Worm (Caenorhabditis elegans) whole organism, young adult: ENCODE results near the gene lelo-4.
A peak's percentile ranks its signal among the peaks of the same experiment; 100 is the strongest.
"Not testable (repeated sequence)": the region's sequence is repeated elsewhere in the genome, so short reads cannot be mapped to it uniquely, and the experiment has no call there.

ENCODE experiments used
- C06A6.2 ChIP-seq: fragments of 200-800 bp; sonication (Bioruptor generic); conservative IDR thresholded peaks from 2 replicates; pipeline ENCODE4 v1.3.6; 2022; ENCODE audit warnings: missing genetic modification characterization, missing compliant biosample characterization
- C17E4.6 ChIP-seq: fragments of 200-800 bp; sonication (Bioruptor generic); IDR thresholded peaks from 2 replicates; pipeline ENCODE4 v1.3.6; 2022; ENCODE audit warnings: missing genetic modification reagents, missing genetic modification characterization, missing compliant biosample characterization
- F22D6.2 ChIP-seq: sonication (generic microtip); optimal IDR thresholded peaks from 2 replicates; lab custom pipeline; 2016; ENCODE audit warnings: mild to moderate bottlenecking, missing genetic modification characterization, missing compliant biosample characterization
- F57A8.1 ChIP-seq: fragments of 200-800 bp; sonication (Bioruptor generic); optimal IDR thresholded peaks from 2 replicates; lab custom pipeline; 2018; ENCODE audit warnings: mild to moderate bottlenecking, missing genetic modification characterization, moderate library complexity, missing compliant biosample characterization
- K11D2.4 ChIP-seq: fragments of 200-800 bp; sonication (Bioruptor generic); IDR thresholded peaks from 2 replicates; pipeline ENCODE4 v1.3.6; 2022; ENCODE audit warnings: missing genetic modification reagents, missing genetic modification characterization, missing compliant biosample characterization
- Y53G8AR.9 ChIP-seq: fragments of 200-800 bp; sonication (Bioruptor generic); conservative IDR thresholded peaks from 2 replicates; pipeline ENCODE4 v1.3.6; 2022; ENCODE audit warnings: missing genetic modification reagents, missing genetic modification characterization, missing compliant biosample characterization
- Y67H2A.10 ChIP-seq: fragments of 200-800 bp; sonication (Bioruptor generic); conservative IDR thresholded peaks from 2 replicates; pipeline ENCODE4 v1.3.6; 2022; ENCODE audit warnings: missing genetic modification reagents, missing genetic modification characterization, missing compliant biosample characterization
- Y95B8A.8 ChIP-seq: fragments of 200-800 bp; sonication (Bioruptor generic); IDR thresholded peaks from 2 replicates; pipeline ENCODE4 v1.3.6; 2022; ENCODE audit warnings: missing genetic modification reagents, missing genetic modification characterization, missing compliant biosample characterization
- aptf-2 ChIP-seq: fragments of 200-800 bp; sonication (Bioruptor generic); conservative IDR thresholded peaks from 2 replicates; pipeline ENCODE4 v1.3.6; 2022; ENCODE audit warnings: missing genetic modification reagents, missing genetic modification characterization, missing compliant biosample characterization
- cebp-1 ChIP-seq, 2 experiments: fragments of 200-800 bp in 1 of 2; sonication (Bioruptor generic) in 1 of 2; sonication (generic microtip) in 1 of 2; IDR thresholded peaks in 1 of 2; optimal IDR thresholded peaks in 1 of 2; 2 replicates each; pipeline versions ENCODE4 v1.3.6 to Lab custom; 2017 to 2022; ENCODE audit warnings: missing compliant biosample characterization in 2 of 2, missing genetic modification characterization in 2 of 2, mild to moderate bottlenecking in 1 of 2, missing genetic modification reagents in 1 of 2, moderate library complexity in 1 of 2
- cebp-2 ChIP-seq: fragments of 200-800 bp; sonication (Bioruptor generic); IDR thresholded peaks from 2 replicates; pipeline ENCODE4 v1.3.6; 2022; ENCODE audit warnings: missing genetic modification characterization, missing compliant biosample characterization
- ceh-40 ChIP-seq: fragments of 200-800 bp; sonication (Bioruptor generic); IDR thresholded peaks from 2 replicates; pipeline ENCODE4 v1.3.6; 2022; ENCODE audit warnings: missing genetic modification characterization, missing compliant biosample characterization
- chd-7 ChIP-seq: sonication (generic microtip); optimal IDR thresholded peaks from 2 replicates; lab custom pipeline; 2016; ENCODE audit warnings: mild to moderate bottlenecking, missing genetic modification characterization, moderate library complexity, missing compliant biosample characterization
- dpl-1 ChIP-seq: fragments of 150-350 bp; optimal IDR thresholded peaks from 2 replicates; lab custom pipeline; 2014; ENCODE audit warnings: missing biosample characterization, missing genetic modification reagents, missing genetic modification characterization
- egrh-3 ChIP-seq: fragments of 200-800 bp; sonication (Bioruptor generic); IDR thresholded peaks from 2 replicates; pipeline ENCODE4 v1.3.6; 2022; ENCODE audit warnings: missing genetic modification reagents, missing genetic modification characterization, missing compliant biosample characterization
- hlh-12 ChIP-seq: sonication (generic microtip); optimal IDR thresholded peaks from 2 replicates; lab custom pipeline; 2016; ENCODE audit warnings: missing genetic modification characterization, missing compliant biosample characterization
- hsf-1 ChIP-seq: fragments of 200-800 bp; sonication (Bioruptor generic); IDR thresholded peaks from 2 replicates; pipeline ENCODE4 v1.3.6; 2022; ENCODE audit warnings: missing genetic modification reagents, missing genetic modification characterization, missing compliant biosample characterization
- lag-1 ChIP-seq: fragments of 200-800 bp; sonication (Bioruptor generic); IDR thresholded peaks from 2 replicates; pipeline ENCODE4 v1.3.6; 2022; ENCODE audit warnings: missing genetic modification reagents, missing genetic modification characterization, missing compliant biosample characterization
- lin-35 ChIP-seq, 3 experiments: fragments of 150-350 bp in 2 of 3; sonication (generic microtip) in 1 of 3; optimal IDR thresholded peaks; 2 replicates each; lab custom pipeline; 2014 to 2018; ENCODE audit warnings: missing biosample characterization in 3 of 3, missing genetic modification characterization in 3 of 3, missing genetic modification reagents in 3 of 3
- lir-1 ChIP-seq: fragments of 200-800 bp; sonication (Bioruptor generic); conservative IDR thresholded peaks from 2 replicates; pipeline ENCODE4 v1.3.6; 2022; ENCODE audit warnings: missing genetic modification reagents, missing genetic modification characterization, missing compliant biosample characterization
- mel-28 ChIP-seq: sonication (generic microtip); optimal IDR thresholded peaks from 2 replicates; lab custom pipeline; 2016; ENCODE audit warnings: borderline replicate concordance, mild to moderate bottlenecking, missing genetic modification characterization, missing compliant biosample characterization
- mes-4 ChIP-seq: sonication (generic microtip); optimal IDR thresholded peaks from 2 replicates; lab custom pipeline; 2016; ENCODE audit warnings: missing genotype, missing genetic modification characterization, missing compliant biosample characterization
- nfyb-1 ChIP-seq: fragments of 200-800 bp; sonication (Bioruptor generic); IDR thresholded peaks from 2 replicates; pipeline ENCODE4 v1.3.6; 2022; ENCODE audit warnings: missing genetic modification reagents, missing genetic modification characterization, missing compliant biosample characterization
- sdz-38 ChIP-seq: sonication (generic microtip); optimal IDR thresholded peaks from 2 replicates; lab custom pipeline; 2016; ENCODE audit warnings: missing genotype, missing genetic modification characterization, missing compliant biosample characterization
- snpc-1.1 ChIP-seq: sonication (generic microtip); optimal IDR thresholded peaks from 2 replicates; lab custom pipeline; 2017; ENCODE audit warnings: missing genetic modification characterization, mild to moderate bottlenecking, missing compliant biosample characterization, antibody characterized with exemption, moderate library complexity, missing genotype, missing genetic modification reagents; ENCODE audit not compliant: insufficient read depth
- snpc-4 ChIP-seq, 5 experiments: fragments of 150-350 bp in 1 of 5; sonication (generic microtip) in 4 of 5; optimal IDR thresholded peaks; 2 replicates each; lab custom pipeline; 2014 to 2018; ENCODE audit warnings: missing genetic modification characterization in 5 of 5, missing biosample characterization in 3 of 5, antibody characterized with exemption in 2 of 5, mild to moderate bottlenecking in 2 of 5, missing compliant biosample characterization in 2 of 5, missing genotype in 2 of 5, moderate library complexity in 2 of 5, missing genetic modification reagents in 1 of 5
- xnd-1 ChIP-seq: sonication (generic microtip); optimal IDR thresholded peaks from 2 replicates; lab custom pipeline; 2016; ENCODE audit warnings: missing genotype, missing genetic modification reagents, missing genetic modification characterization, missing compliant biosample characterization
- zfh-2 ChIP-seq: fragments of 200-800 bp; sonication (Bioruptor generic); conservative IDR thresholded peaks from 2 replicates; pipeline ENCODE4 v1.3.6; 2022; ENCODE audit warnings: missing genetic modification reagents, missing genetic modification characterization, missing compliant biosample characterization
- ztf-25 ChIP-seq: fragments of 200-800 bp; sonication (Bioruptor generic); IDR thresholded peaks from 2 replicates; pipeline ENCODE4 v1.3.6; 2022; ENCODE audit warnings: missing genetic modification reagents, missing genetic modification characterization, missing compliant biosample characterization
- ztf-26 ChIP-seq: sonication (generic microtip); optimal IDR thresholded peaks from 2 replicates; lab custom pipeline; 2017; ENCODE audit warnings: missing genetic modification characterization, missing compliant biosample characterization

The lelo-4 gene

DNA sequence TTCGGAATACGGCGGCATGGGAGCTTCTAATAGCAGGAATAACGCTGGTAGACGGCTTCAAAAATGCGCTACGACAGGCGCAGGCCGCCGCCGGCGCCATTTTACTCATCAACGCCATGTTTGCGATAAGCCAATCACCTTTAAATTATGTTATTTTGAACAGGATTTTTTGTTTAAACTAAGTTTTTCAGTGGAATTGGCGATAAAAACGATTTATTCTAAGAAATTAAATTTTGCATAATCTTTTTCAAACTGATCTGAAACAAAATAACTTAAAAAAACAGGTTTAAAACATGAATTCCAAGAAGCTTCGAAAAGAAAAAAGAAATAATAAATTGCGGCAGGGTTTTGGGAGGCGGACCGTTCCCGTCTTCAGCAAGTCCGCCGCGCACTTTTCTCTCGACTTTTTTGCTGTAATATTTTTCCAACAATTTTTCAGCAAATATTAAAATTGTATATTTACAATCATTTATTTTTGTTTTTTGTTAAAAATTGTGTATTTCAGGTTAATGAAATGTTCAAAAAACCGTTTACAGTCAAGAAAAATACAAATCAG, 23.4 kb upstream of the lelo-4 start, which contains the start of the genes ndub-5 and eif-2D:
TSS of gene ndub-5 (minus strand) at position 138 of the 556 bp plus-strand sequence.
TSS of gene eif-2D (plus strand) at position 506 of the 556 bp plus-strand sequence.
- TF ChIP-seq snpc-4 (GFP tag; optimal IDR thresholded peaks at IDR 0.05; lab: Kevin White, UChicago) (no peak), snpc-4 (tag; optimal IDR thresholded peaks at IDR 0.05; lab: Kevin White, UChicago) (peak in 1 of 4 experiments; percentile 23), snpc-1.1 (tag; lab: Kevin White, UChicago) (peak; percentile 2), cebp-2 (GFP tag; lab: Robert Waterston, UW) (no peak), ztf-26 (no peak), C17E4.6 (GFP tag; lab: Robert Waterston, UW) (no peak)
- TF ChIP-seq, all 124 proteins: peak for 2

- TF ChIP-seq snpc-1.1 (tag; lab: Kevin White, UChicago) (peak; percentile 56), snpc-4 (tag; optimal IDR thresholded peaks at IDR 0.05; lab: Kevin White, UChicago) (peak in 2 of 4 experiments; percentile 64 to 82)
- not testable (repeated sequence) for TF ChIP-seq snpc-4 (GFP tag; optimal IDR thresholded peaks at IDR 0.05; lab: Kevin White, UChicago)
Observed at ce11 chrII:5692919-5693318, 21.8 kb upstream of the lelo-4 start.

DNA sequence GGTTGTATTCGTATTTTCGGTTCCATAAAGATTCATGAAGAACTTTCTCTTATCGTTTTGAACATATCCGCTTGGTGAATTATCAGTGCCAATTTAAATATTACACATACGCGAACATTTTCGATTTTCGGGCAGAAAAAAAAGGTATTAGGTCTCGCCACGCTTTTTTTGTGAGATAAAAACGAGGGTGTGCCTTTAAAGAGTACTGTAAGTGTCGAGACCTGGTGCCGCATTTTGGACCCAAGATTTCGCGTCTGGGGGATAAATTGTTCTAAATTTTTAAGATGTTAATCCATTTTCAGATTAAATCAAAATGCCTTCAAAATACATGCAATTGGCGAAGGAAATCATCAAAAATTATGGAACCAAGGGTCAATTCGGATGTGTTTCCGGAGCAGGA, 20.8 kb upstream of the lelo-4 start, which contains the start of gene C25H3.3:
TSS of gene C25H3.3 (plus strand) at position 301 of the 400 bp plus-strand sequence.
- TF ChIP-seq egrh-3 (GFP tag; lab: Robert Waterston, UW) (no peak), hsf-1 (GFP tag; lab: Robert Waterston, UW) (no peak), lir-1 (GFP tag; lab: Robert Waterston, UW) (no peak), mes-4 (tag; lab: Kevin White, UChicago) (no peak)
- TF ChIP-seq, all 124 proteins: peak for 0

DNA sequence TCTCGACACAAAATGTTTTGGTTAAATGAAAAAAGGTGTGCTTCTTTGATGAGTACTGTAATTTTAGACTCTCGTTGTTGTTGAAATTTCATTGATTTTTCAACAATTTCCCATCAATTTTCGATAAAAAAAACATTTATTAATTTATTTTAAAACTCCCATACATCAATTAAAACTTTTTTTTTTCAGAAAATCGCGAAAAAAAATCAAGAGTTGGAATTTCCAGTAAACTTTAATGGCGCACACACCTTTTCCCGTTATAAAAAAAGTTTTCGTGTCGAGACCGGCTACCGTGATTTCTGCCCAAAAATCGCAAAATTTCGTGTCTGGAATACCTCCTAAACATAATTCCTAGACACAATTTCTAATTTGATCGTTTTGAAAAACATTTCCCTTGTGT, 19.9 kb upstream of the lelo-4 start, which contains the start of gene C25H3.14:
TSS of gene C25H3.14 (plus strand) at position 301 of the 400 bp plus-strand sequence.
- TF ChIP-seq aptf-2 (GFP tag; lab: Robert Waterston, UW) (no peak), K11D2.4 (GFP tag; lab: Robert Waterston, UW) (no peak), lin-35 (GFP tag; optimal IDR thresholded peaks at IDR 0.05; lab: Kevin White, UChicago) (no peak), ceh-40 (GFP tag; lab: Robert Waterston, UW) (no peak), Y95B8A.8 (no peak), hsf-1 (GFP tag; lab: Robert Waterston, UW) (no peak), ztf-26 (no peak), Y53G8AR.9 (GFP tag; lab: Robert Waterston, UW) (no peak), chd-7 (tag; lab: Kevin White, UChicago) (no peak)

ce11 chrII:5696218-5696617, 18.5 kb upstream of the lelo-4 start:
- TF ChIP-seq F22D6.2 (tag; lab: Kevin White, UChicago) = no peak
- no peak for TF ChIP-seq dpl-1 (GFP tag; lab: Kevin White, UChicago)
- no peak for TF ChIP-seq mel-28
- no peak for TF ChIP-seq F57A8.1 (GFP tag; lab: Kevin White, UChicago)
- TF ChIP-seq sdz-38 = no peak
- no peak for TF ChIP-seq cebp-1 (GFP tag; IDR thresholded peaks at IDR 0.05; lab: Robert Waterston, UW)
- no peak for TF ChIP-seq cebp-1 (tag; optimal IDR thresholded peaks at IDR 0.05; lab: Kevin White, UChicago)
- no peak for TF ChIP-seq ztf-25 (GFP tag; lab: Robert Waterston, UW)
- TF ChIP-seq lir-1 (GFP tag; lab: Robert Waterston, UW) = no peak
- no peak for TF ChIP-seq Y53G8AR.9 (GFP tag; lab: Robert Waterston, UW)
- TF ChIP-seq C17E4.6 (GFP tag; lab: Robert Waterston, UW) = no peak
- no peak for TF ChIP-seq zfh-2 (GFP tag; lab: Robert Waterston, UW)
- TF ChIP-seq Y67H2A.10 = no peak
- TF ChIP-seq hlh-12 = no peak
- no peak for TF ChIP-seq C06A6.2
- TF ChIP-seq lag-1 (GFP tag; lab: Robert Waterston, UW) = no peak
- no peak for TF ChIP-seq xnd-1 (tag; lab: Kevin White, UChicago)
- TF ChIP-seq nfyb-1 (GFP tag; lab: Robert Waterston, UW) = no peak
